Worm (Caenorhabditis elegans) whole organism, L1 larva: Measurements from ENCODE around the gene puf-3.

Experiments used
- ceh-82 ChIP-seq, 3 experiments: fragments of 150-350 bp in 1 of 3; sonication (generic microtip) in 2 of 3; optimal IDR thresholded peaks; 2 replicates each; lab custom pipeline; 2014 to 2017; ENCODE audit warnings: missing biosample characterization in 3 of 3, missing genetic modification characterization in 3 of 3
- lin-13 ChIP-seq: fragments of 150-350 bp; optimal IDR thresholded peaks from 2 replicates; lab custom pipeline; 2014; ENCODE audit warnings: missing biosample characterization, missing genetic modification reagents, missing genetic modification characterization
- lin-14 ChIP-seq: fragments of 200-800 bp; sonication (Bioruptor generic); optimal IDR thresholded peaks from 2 replicates; lab custom pipeline; 2018; ENCODE audit warnings: mild to moderate bottlenecking, missing genetic modification characterization, moderate library complexity, missing compliant biosample characterization
- skn-1 ChIP-seq: fragments of 150-350 bp; optimal IDR thresholded peaks from 2 replicates; lab custom pipeline; 2014; ENCODE audit warnings: missing biosample characterization, missing genetic modification characterization
- tlp-1 ChIP-seq: fragments of 150-350 bp; optimal IDR thresholded peaks from 2 replicates; lab custom pipeline; 2014; ENCODE audit warnings: missing biosample characterization, missing genetic modification characterization

- TF ChIP-seq skn-1 (tag; lab: Kevin White, UChicago) (no peak), lin-13 (GFP tag; lab: Kevin White, UChicago) (no peak), ceh-82 (tag; optimal IDR thresholded peaks at IDR 0.05; lab: Kevin White, UChicago) (no peak), lin-14 (GFP tag; lab: Kevin White, UChicago) (no peak), tlp-1 (no peak)
Measured at ce11 chrIV:13559020-13559419, 47.1 kb upstream of the puf-3 start.
